Worm (Caenorhabditis elegans) whole organism, L3 larva: ENCODE measurements around the gene mvb-12.
A peak's percentile ranks its signal among the peaks of the same experiment; 100 is the strongest.

ENCODE experiments used
- R02D3.7 ChIP-seq: fragments of 150-350 bp; optimal IDR thresholded peaks from 2 replicates; lab custom pipeline; 2014; ENCODE audit warnings: missing biosample characterization, missing genetic modification characterization
- aly-2 ChIP-seq: fragments of 150-350 bp; optimal IDR thresholded peaks from 2 replicates; lab custom pipeline; 2014; ENCODE audit warnings: missing biosample characterization, missing genetic modification characterization
- ama-1 ChIP-seq: fragments of 150-350 bp; optimal IDR thresholded peaks from 2 replicates; lab custom pipeline; 2018
- ceh-16 ChIP-seq: sonication (generic microtip); optimal IDR thresholded peaks from 2 replicates; lab custom pipeline; 2017; ENCODE audit warnings: missing biosample characterization, missing genetic modification characterization
- ceh-28 ChIP-seq: fragments of 150-350 bp; optimal IDR thresholded peaks from 2 replicates; lab custom pipeline; 2014; ENCODE audit warnings: missing biosample characterization, missing genetic modification reagents, missing genetic modification characterization
- ceh-82 ChIP-seq: fragments of 150-350 bp; optimal IDR thresholded peaks from 2 replicates; lab custom pipeline; 2014; ENCODE audit warnings: missing biosample characterization, missing genetic modification characterization
- ceh-9 ChIP-seq: sonication (generic microtip); optimal IDR thresholded peaks from 2 replicates; lab custom pipeline; 2018; ENCODE audit warnings: missing biosample characterization, missing genetic modification characterization
- daf-12 ChIP-seq: fragments of 150-350 bp; optimal IDR thresholded peaks from 2 replicates; lab custom pipeline; 2014; ENCODE audit warnings: missing biosample characterization, missing genetic modification reagents, missing genetic modification characterization
- egl-5 ChIP-seq: fragments of 150-350 bp; optimal IDR thresholded peaks from 2 replicates; lab custom pipeline; 2017; ENCODE audit warnings: missing biosample characterization, missing genetic modification reagents, missing genetic modification characterization, inconsistent platforms
- elt-3 ChIP-seq, 3 experiments: fragments of 150-350 bp in 1 of 3; sonication (generic microtip) in 2 of 3; optimal IDR thresholded peaks; 2 replicates in 2 of 3; 4 replicates in 1 of 3; lab custom pipeline; 2014 to 2017; ENCODE audit warnings: missing biosample characterization in 3 of 3, missing genetic modification characterization in 3 of 3
- fkh-10 ChIP-seq: sonication (generic microtip); optimal IDR thresholded peaks from 2 replicates; lab custom pipeline; 2017; ENCODE audit warnings: missing biosample characterization, missing genetic modification reagents, missing genetic modification characterization
- fos-1 ChIP-seq: fragments of 150-350 bp; optimal IDR thresholded peaks from 2 replicates; lab custom pipeline; 2014; ENCODE audit warnings: missing biosample characterization, missing genetic modification characterization
- jun-1 ChIP-seq: fragments of 150-350 bp; optimal IDR thresholded peaks from 2 replicates; lab custom pipeline; 2014; ENCODE audit warnings: missing biosample characterization, missing genetic modification reagents, missing genetic modification characterization
- lin-15B ChIP-seq: fragments of 150-350 bp; optimal IDR thresholded peaks from 2 replicates; lab custom pipeline; 2014; ENCODE audit warnings: missing biosample characterization, missing genetic modification characterization
- lin-39 ChIP-seq: fragments of 150-350 bp; optimal IDR thresholded peaks from 2 replicates; lab custom pipeline; 2018; ENCODE audit warnings: missing biosample characterization, missing genetic modification reagents, missing genetic modification characterization
- mdl-1 ChIP-seq: fragments of 150-350 bp; optimal IDR thresholded peaks from 2 replicates; lab custom pipeline; 2014; ENCODE audit warnings: missing biosample characterization, missing genetic modification characterization
- mml-1 ChIP-seq: fragments of 150-350 bp; sonication (generic microtip); optimal IDR thresholded peaks from 3 replicates; lab custom pipeline; 2014; ENCODE audit warnings: missing biosample characterization, missing genetic modification characterization
- nfya-1 ChIP-seq: sonication (generic microtip); optimal IDR thresholded peaks from 2 replicates; lab custom pipeline; 2017; ENCODE audit warnings: missing genetic modification characterization, mild to moderate bottlenecking, missing compliant biosample characterization, antibody characterized with exemption, moderate library complexity; ENCODE audit not compliant: insufficient read depth
- nhr-12 ChIP-seq: fragments of 150-350 bp; optimal IDR thresholded peaks from 2 replicates; lab custom pipeline; 2014; ENCODE audit warnings: missing biosample characterization, missing genetic modification characterization
- nhr-23 ChIP-seq: fragments of 150-350 bp; optimal IDR thresholded peaks from 2 replicates; lab custom pipeline; 2014; ENCODE audit warnings: missing biosample characterization, missing genetic modification reagents, missing genetic modification characterization
- nhr-237 ChIP-seq: fragments of 150-350 bp; optimal IDR thresholded peaks from 2 replicates; lab custom pipeline; 2014; ENCODE audit warnings: missing biosample characterization, missing genetic modification characterization
- nhr-28 ChIP-seq: fragments of 150-350 bp; optimal IDR thresholded peaks from 2 replicates; lab custom pipeline; 2014; ENCODE audit warnings: missing biosample characterization, missing genetic modification characterization
- nhr-43 ChIP-seq: sonication (generic microtip); optimal IDR thresholded peaks from 2 replicates; lab custom pipeline; 2016; ENCODE audit warnings: mild to moderate bottlenecking, missing genetic modification characterization, missing compliant biosample characterization; ENCODE audit not compliant: poor library complexity, severe bottlenecking
- nhr-67 ChIP-seq: fragments of 150-350 bp; optimal IDR thresholded peaks from 2 replicates; lab custom pipeline; 2014; ENCODE audit warnings: missing biosample characterization, missing genetic modification characterization
- nhr-77 ChIP-seq: fragments of 150-350 bp; optimal IDR thresholded peaks from 2 replicates; lab custom pipeline; 2014; ENCODE audit warnings: missing biosample characterization, missing genetic modification characterization
- pha-4 ChIP-seq: fragments of 150-350 bp; optimal IDR thresholded peaks from 2 replicates; lab custom pipeline; 2014; ENCODE audit warnings: missing biosample characterization, missing genetic modification reagents, missing genetic modification characterization
- sea-2 ChIP-seq: fragments of 150-350 bp; sonication (generic microtip); optimal IDR thresholded peaks from 4 replicates; lab custom pipeline; 2014; ENCODE audit warnings: missing biosample characterization, missing genetic modification reagents, missing genetic modification characterization
- skn-1 ChIP-seq: fragments of 150-350 bp; optimal IDR thresholded peaks from 2 replicates; lab custom pipeline; 2014; ENCODE audit warnings: missing biosample characterization, missing genetic modification characterization
- snpc-4 ChIP-seq: fragments of 150-350 bp; optimal IDR thresholded peaks from 2 replicates; lab custom pipeline; 2014; ENCODE audit warnings: missing biosample characterization, missing genetic modification characterization
- unc-39 ChIP-seq: sonication (generic microtip); optimal IDR thresholded peaks from 4 replicates; lab custom pipeline; 2017; ENCODE audit warnings: missing biosample characterization, missing genetic modification characterization
- unc-62 ChIP-seq: fragments of 150-350 bp; sonication (generic microtip); optimal IDR thresholded peaks from 4 replicates; lab custom pipeline; 2014; ENCODE audit warnings: missing biosample characterization, missing genetic modification reagents, missing genetic modification characterization
- zag-1 ChIP-seq: fragments of 150-350 bp; optimal IDR thresholded peaks from 2 replicates; lab custom pipeline; 2014; ENCODE audit warnings: missing biosample characterization, missing genetic modification characterization
- ztf-11 ChIP-seq: fragments of 150-350 bp; optimal IDR thresholded peaks from 2 replicates; lab custom pipeline; 2014; ENCODE audit warnings: missing biosample characterization, missing genetic modification characterization
- ztf-4 ChIP-seq: fragments of 150-350 bp; optimal IDR thresholded peaks from 2 replicates; lab custom pipeline; 2014; ENCODE audit warnings: missing biosample characterization, missing genetic modification characterization

Gene mvb-12

ce11 chrIV:7845585-7845984 is 15.3 kb downstream of the mvb-12 start (continued):
- TF ChIP-seq ama-1 (peak; percentile 47), daf-12 (tag; lab: Kevin White, UChicago) (no peak), mdl-1 (tag; lab: Kevin White, UChicago) (no peak), jun-1 (peak; percentile 53), nhr-43 (peak; percentile 39), ceh-82 (no peak), ceh-28 (tag; lab: Kevin White, UChicago) (peak; percentile 48), nhr-237 (no peak), nhr-12 (no peak), sea-2 (GFP tag; lab: Kevin White, UChicago) (no peak), egl-5 (tag; lab: Kevin White, UChicago) (no peak), lin-15B (peak; percentile 23), pha-4 (peak; percentile 70), skn-1 (tag; lab: Kevin White, UChicago) (peak; percentile 74), unc-39 (no peak), mml-1 (tag; lab: Kevin White, UChicago) (no peak), fos-1 (tag; lab: Kevin White, UChicago) (no peak), nhr-67 (tag; lab: Kevin White, UChicago) (no peak), aly-2 (tag; lab: Kevin White, UChicago) (no peak), nhr-77 (tag; lab: Kevin White, UChicago) (no peak), nfya-1 (tag; lab: Kevin White, UChicago) (peak; percentile 96), ceh-9 (tag; lab: Kevin White, UChicago) (no peak)

DNA sequence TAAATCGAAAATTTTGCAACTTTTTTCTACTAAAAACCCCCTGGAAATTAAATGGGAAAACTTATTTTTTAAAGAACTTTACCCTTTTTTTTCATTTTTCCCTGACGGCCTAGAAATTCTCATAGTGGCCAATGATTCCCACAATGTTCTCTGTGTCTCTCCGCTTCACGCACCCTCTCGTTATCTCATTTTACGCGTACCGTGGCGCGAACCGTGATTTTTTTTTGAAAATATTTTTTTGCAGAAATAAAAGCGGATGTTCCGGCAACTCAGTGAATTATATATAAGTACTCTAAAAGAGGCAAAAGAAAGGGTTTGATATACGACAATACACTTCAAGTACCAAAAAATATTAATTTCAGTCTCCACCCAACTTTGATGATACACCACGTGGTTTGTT is 16.1 kb downstream of the mvb-12 start, which contains the start of gene C06A6.2:
Gene C06A6.2, plus strand, starts transcription at position 237 of the 400 bp plus-strand sequence.
- TF ChIP-seq zag-1 (no peak), nfya-1 (tag; lab: Kevin White, UChicago) (peak; percentile 0)

DNA sequence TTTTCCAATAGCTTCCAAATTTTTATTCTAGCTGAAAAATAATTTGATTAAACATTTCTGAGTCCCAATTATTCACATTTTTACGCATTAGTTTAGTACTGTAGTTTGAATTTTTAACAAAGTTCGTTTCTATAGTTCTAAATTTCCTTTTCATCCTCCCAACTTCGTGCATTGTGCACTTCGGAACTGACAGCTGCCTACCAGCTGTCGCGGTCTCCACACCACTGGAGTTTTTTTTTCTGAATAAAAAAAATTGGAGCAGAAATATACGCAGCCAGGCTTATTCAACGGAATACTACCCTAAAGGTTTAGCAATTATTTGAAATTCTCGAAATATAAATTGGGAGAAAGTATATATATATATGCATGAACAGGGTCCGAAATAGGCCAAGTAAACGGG is 18.9 kb downstream of the mvb-12 start:
- TF ChIP-seq ceh-28 (tag; lab: Kevin White, UChicago), result no peak

- TF ChIP-seq snpc-4 (tag; lab: Kevin White, UChicago) (no peak), nhr-43 (no peak), aly-2 (tag; lab: Kevin White, UChicago) (no peak), fkh-10 (no peak), nhr-12 (no peak), nhr-237 (no peak), mml-1 (tag; lab: Kevin White, UChicago) (no peak), lin-39 (tag; lab: Kevin White, UChicago) (no peak)
Measured at ce11 chrIV:7850329-7850728, 20.0 kb downstream of the mvb-12 start.

- TF ChIP-seq fos-1 (tag; lab: Kevin White, UChicago), result no peak
- TF ChIP-seq ceh-9 (tag; lab: Kevin White, UChicago), result no peak
- no peak for TF ChIP-seq pha-4
- TF ChIP-seq mml-1 (tag; lab: Kevin White, UChicago), result no peak
- no peak for TF ChIP-seq egl-5 (tag; lab: Kevin White, UChicago)
- TF ChIP-seq ceh-82, result no peak
- TF ChIP-seq unc-62 (GFP tag; lab: Kevin White, UChicago), result no peak
- no peak for TF ChIP-seq lin-39 (tag; lab: Kevin White, UChicago)
- TF ChIP-seq ztf-11 (tag; lab: Kevin White, UChicago), result no peak
- no peak for TF ChIP-seq nhr-28 (tag; lab: Kevin White, UChicago)
- TF ChIP-seq nhr-23, result no peak
- no peak for TF ChIP-seq nhr-12
- TF ChIP-seq ztf-4 (tag; lab: Kevin White, UChicago), result no peak
- no peak for TF ChIP-seq elt-3 (tag; optimal IDR thresholded peaks at IDR 0.05; lab: Kevin White, UChicago)
- TF ChIP-seq nfya-1 (tag; lab: Kevin White, UChicago), result no peak
- TF ChIP-seq, all 47 proteins: peak for 0
Measured at ce11 chrIV:7851291-7851690, 21.0 kb downstream of the mvb-12 start.

DNA sequence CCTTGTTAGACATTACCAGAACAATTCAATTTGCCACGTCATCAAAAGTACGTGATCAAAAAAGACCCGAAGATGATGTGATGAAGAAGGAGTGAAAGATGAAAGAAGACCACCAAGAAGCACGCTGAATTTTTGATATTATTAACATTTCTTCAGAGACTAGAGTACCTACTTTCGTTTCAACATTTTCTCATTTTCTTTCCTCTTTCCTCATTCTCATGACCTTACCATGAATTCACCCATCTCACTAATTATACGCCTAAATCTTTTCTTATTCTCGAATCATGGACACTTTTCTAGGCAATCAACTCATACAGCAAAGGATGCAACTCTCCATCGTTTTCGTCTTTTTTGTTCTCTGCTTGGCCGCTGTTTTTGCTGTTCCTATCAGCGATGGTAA is 38.3 kb downstream of the mvb-12 start, which contains the start of gene flp-10:
Gene flp-10, plus strand, starts transcription at position 301 of the 400 bp plus-strand sequence.
- TF ChIP-seq ztf-11 (tag; lab: Kevin White, UChicago), result no peak
- TF ChIP-seq ceh-16, result no peak
- TF ChIP-seq fos-1 (tag; lab: Kevin White, UChicago), result no peak
- TF ChIP-seq R02D3.7, result no peak
